Fruit fly (Drosophila melanogaster) whole organism, embryonic: ENCODE measurements around the gene kay.

ENCODE experiments used
- CG10979 ChIP-seq: fragments of 200-800 bp; sonication (Bioruptor generic); optimal IDR thresholded peaks from 2 replicates; lab custom pipeline; 2018; ENCODE audit warnings: missing biosample characterization, mild to moderate bottlenecking, missing genetic modification characterization, moderate library complexity
- CG11093 ChIP-seq: fragments of 200-800 bp; sonication (Bioruptor generic); IDR thresholded peaks from 3 replicates; pipeline ENCODE4 v1.3.6; 2022; ENCODE audit warnings: missing biosample characterization, missing genetic modification characterization
- CG12219 ChIP-seq: fragments of 200-800 bp; sonication (Bioruptor generic); optimal IDR thresholded peaks from 3 replicates; lab custom pipeline; 2018; ENCODE audit warnings: missing biosample characterization, mild to moderate bottlenecking, missing genetic modification characterization
- CG13287 ChIP-seq: fragments of 200-800 bp; sonication (Bioruptor generic); IDR thresholded peaks from 2 replicates; pipeline ENCODE4 v1.3.6; 2022; ENCODE audit warnings: missing biosample characterization, missing genetic modification characterization; ENCODE audit not compliant: partially characterized antibody
- CG13624 ChIP-seq: fragments of 200-800 bp; sonication (Bioruptor generic); optimal IDR thresholded peaks from 2 replicates; lab custom pipeline; 2016; ENCODE audit warnings: missing biosample characterization, missing genetic modification characterization
- CG15073 ChIP-seq: fragments of 200-800 bp; sonication (Bioruptor generic); optimal IDR thresholded peaks from 2 replicates; lab custom pipeline; 2016; ENCODE audit warnings: missing biosample characterization, missing genetic modification characterization
- CG1792 ChIP-seq: fragments of 200-800 bp; sonication (Bioruptor generic); optimal IDR thresholded peaks from 2 replicates; lab custom pipeline; 2016; ENCODE audit warnings: missing biosample characterization, missing genetic modification characterization
- CG18599 ChIP-seq: fragments of 200-800 bp; sonication (Bioruptor generic); optimal IDR thresholded peaks from 3 replicates; lab custom pipeline; 2017; ENCODE audit warnings: missing biosample characterization, missing genetic modification characterization, mild to moderate bottlenecking, moderate library complexity, missing genetic modification reagents
- CG31224 ChIP-seq: fragments of 200-800 bp; sonication (Bioruptor generic); IDR thresholded peaks from 2 replicates; pipeline ENCODE4 v1.3.6; 2022; ENCODE audit warnings: missing biosample characterization, missing genetic modification characterization
- CG31388 ChIP-seq: fragments of 200-800 bp; sonication (Bioruptor generic); optimal IDR thresholded peaks from 2 replicates; lab custom pipeline; 2016; ENCODE audit warnings: missing biosample characterization, missing genetic modification characterization
- CG3407 ChIP-seq: fragments of 200-800 bp; sonication (Bioruptor generic); optimal IDR thresholded peaks from 2 replicates; lab custom pipeline; 2018; ENCODE audit warnings: missing biosample characterization, mild to moderate bottlenecking, missing genetic modification characterization
- CG34422 ChIP-seq: fragments of 200-800 bp; sonication (Bioruptor generic); IDR thresholded peaks from 3 replicates; pipeline ENCODE4 v1.3.6; 2022; ENCODE audit warnings: missing biosample characterization, missing genetic modification characterization
- CG42726 ChIP-seq: fragments of 200-800 bp; sonication (Bioruptor generic); IDR thresholded peaks from 2 replicates; pipeline ENCODE4 v1.3.6; 2022; ENCODE audit warnings: missing biosample characterization, missing genetic modification characterization; ENCODE audit not compliant: partially characterized antibody
- CG4424 ChIP-seq: fragments of 200-800 bp; sonication (Bioruptor generic); optimal IDR thresholded peaks from 3 replicates; lab custom pipeline; 2016; ENCODE audit warnings: missing biosample characterization, missing genetic modification characterization
- CG4820 ChIP-seq: fragments of 200-800 bp; sonication (Bioruptor generic); optimal IDR thresholded peaks from 3 replicates; lab custom pipeline; 2016; ENCODE audit warnings: missing biosample characterization, missing genetic modification characterization
- CG6254 ChIP-seq: fragments of 200-800 bp; sonication (Bioruptor generic); optimal IDR thresholded peaks from 3 replicates; lab custom pipeline; 2017; ENCODE audit warnings: mild to moderate bottlenecking, missing biosample characterization, missing genetic modification reagents, missing genetic modification characterization
- CG7357 ChIP-seq: fragments of 200-800 bp; sonication (Bioruptor generic); IDR thresholded peaks from 3 replicates; pipeline ENCODE4 v1.3.6; 2022; ENCODE audit warnings: missing biosample characterization, missing genetic modification characterization
- CG7963 ChIP-seq: fragments of 200-800 bp; sonication (Bioruptor generic); IDR thresholded peaks from 3 replicates; pipeline ENCODE4 v1.3.6; 2022; ENCODE audit warnings: missing biosample characterization, missing genetic modification characterization; ENCODE audit not compliant: partially characterized antibody
- CG8290 ChIP-seq, 3 experiments: fragments of 200-800 bp; sonication (Bioruptor generic); optimal IDR thresholded peaks; 2 replicates each; lab custom pipeline; 2016 to 2019; ENCODE audit warnings: missing biosample characterization in 3 of 3, missing genetic modification characterization in 3 of 3, mild to moderate bottlenecking in 2 of 3, moderate library complexity in 1 of 3
- CG9215 ChIP-seq: fragments of 200-800 bp; sonication (Bioruptor generic); IDR thresholded peaks from 2 replicates; pipeline ENCODE4 v1.3.6; 2022; ENCODE audit warnings: missing biosample characterization, missing genetic modification characterization
- CG9817 ChIP-seq: fragments of 200-800 bp; sonication (Bioruptor generic); optimal IDR thresholded peaks from 2 replicates; lab custom pipeline; 2018; ENCODE audit warnings: missing biosample characterization, mild to moderate bottlenecking, missing genetic modification characterization, moderate library complexity
- CHES-1-like ChIP-seq: fragments of 200-800 bp; sonication (Bioruptor generic); optimal IDR thresholded peaks from 2 replicates; lab custom pipeline; 2016; ENCODE audit warnings: missing biosample characterization, missing genetic modification characterization
- Dbx ChIP-seq: fragments of 200-800 bp; sonication (Bioruptor generic); IDR thresholded peaks from 3 replicates; pipeline ENCODE4 v1.3.6; 2022; ENCODE audit warnings: missing biosample characterization, missing genetic modification characterization
- GATAe ChIP-seq: fragments of 200-800 bp; sonication (Bioruptor generic); conservative IDR thresholded peaks from 2 replicates; pipeline ENCODE4 v1.3.6; 2022; ENCODE audit warnings: missing biosample characterization, missing genetic modification characterization
- HmgZ ChIP-seq: fragments of 200-800 bp; sonication (Bioruptor generic); optimal IDR thresholded peaks from 2 replicates; lab custom pipeline; 2018; ENCODE audit warnings: missing biosample characterization, mild to moderate bottlenecking, missing genetic modification characterization
- Hmr ChIP-seq: fragments of 200-800 bp; sonication (Bioruptor generic); optimal IDR thresholded peaks from 3 replicates; lab custom pipeline; 2017; ENCODE audit warnings: mild to moderate bottlenecking, missing biosample characterization, missing genetic modification reagents, missing genetic modification characterization
- Max ChIP-seq: fragments of 200-800 bp; sonication (Bioruptor generic); optimal IDR thresholded peaks from 2 replicates; lab custom pipeline; 2016; ENCODE audit warnings: missing biosample characterization, mild to moderate bottlenecking, missing genetic modification characterization
- Med ChIP-seq: fragments of 200-800 bp; sonication (Bioruptor generic); peaks from one replicate; lab custom pipeline; 2016; ENCODE audit warnings: missing biosample characterization, missing genetic modification characterization, mild to moderate bottlenecking, inconsistent platforms, moderate library complexity
- Pdp1 ChIP-seq, 2 experiments: fragments of 200-800 bp; sonication (Bioruptor generic); optimal IDR thresholded peaks; 3 replicates each; lab custom pipeline; 2016; ENCODE audit warnings: missing biosample characterization in 2 of 2, missing genetic modification characterization in 2 of 2, mild to moderate bottlenecking in 1 of 2, moderate library complexity in 1 of 2
- Tbp ChIP-seq: fragments of >200 bp; optimal IDR thresholded peaks from 2 replicates; lab custom pipeline; 2018; ENCODE audit warnings: missing biosample characterization, missing genetic modification characterization
- bab2 ChIP-seq: fragments of 200-800 bp; sonication (Bioruptor generic); optimal IDR thresholded peaks from 2 replicates; lab custom pipeline; 2016; ENCODE audit warnings: missing biosample characterization, missing genetic modification characterization
- cwo ChIP-seq: fragments of 200-800 bp; sonication (Bioruptor generic); optimal IDR thresholded peaks from 3 replicates; lab custom pipeline; 2017; ENCODE audit warnings: missing biosample characterization, missing genetic modification characterization, mild to moderate bottlenecking, moderate library complexity, missing genetic modification reagents
- ems ChIP-seq: fragments of 200-800 bp; sonication (Bioruptor generic); optimal IDR thresholded peaks from 3 replicates; lab custom pipeline; 2016; ENCODE audit warnings: missing biosample characterization, missing genetic modification characterization
- eve ChIP-seq, 2 experiments: fragments of >200 bp; optimal IDR thresholded peaks; 2 replicates each; lab custom pipeline; 2017; ENCODE audit warnings: missing biosample characterization in 2 of 2, missing genetic modification characterization in 2 of 2
- fd64A ChIP-seq: fragments of 200-800 bp; sonication (Bioruptor generic); optimal IDR thresholded peaks from 3 replicates; lab custom pipeline; 2018; ENCODE audit warnings: missing biosample characterization, mild to moderate bottlenecking, missing genetic modification characterization
- grn ChIP-seq: fragments of 200-800 bp; sonication (Bioruptor generic); optimal IDR thresholded peaks from 3 replicates; lab custom pipeline; 2017; ENCODE audit warnings: missing biosample characterization, missing genetic modification characterization
- hbn ChIP-seq: fragments of 200-800 bp; sonication (Bioruptor generic); IDR thresholded peaks from 2 replicates; pipeline ENCODE4 v1.3.6; 2022; ENCODE audit warnings: missing biosample characterization, missing genetic modification characterization; ENCODE audit not compliant: partially characterized antibody
- ken ChIP-seq: fragments of 200-800 bp; sonication (Bioruptor generic); IDR thresholded peaks from 3 replicates; pipeline ENCODE4 v1.3.6; 2022; ENCODE audit warnings: missing biosample characterization, missing genetic modification characterization
- lab ChIP-seq: fragments of 200-800 bp; sonication (Bioruptor generic); optimal IDR thresholded peaks from 3 replicates; lab custom pipeline; 2017; ENCODE audit warnings: missing biosample characterization, missing genetic modification characterization, mild to moderate bottlenecking, moderate library complexity, missing genetic modification reagents
- lola ChIP-seq, 3 experiments: fragments of >200 bp in 2 of 3; fragments of 200-800 bp in 1 of 3; sonication (Bioruptor generic) in 1 of 3; optimal IDR thresholded peaks; 2 replicates each; lab custom pipeline; 2017 to 2019; ENCODE audit warnings: missing biosample characterization in 3 of 3, missing genetic modification characterization in 3 of 3, mild to moderate bottlenecking in 1 of 3, moderate library complexity in 1 of 3
- nmo ChIP-seq: fragments of 200-800 bp; sonication (Bioruptor generic); optimal IDR thresholded peaks from 2 replicates; lab custom pipeline; 2018; ENCODE audit warnings: missing biosample characterization, mild to moderate bottlenecking, missing genetic modification characterization, moderate library complexity
- oc ChIP-seq: fragments of 200-800 bp; sonication (Bioruptor generic); optimal IDR thresholded peaks from 2 replicates; lab custom pipeline; 2018; ENCODE audit warnings: missing biosample characterization, mild to moderate bottlenecking, missing genetic modification characterization, moderate library complexity
- odd ChIP-seq: fragments of 200-800 bp; sonication (Bioruptor generic); optimal IDR thresholded peaks from 2 replicates; lab custom pipeline; 2017; ENCODE audit warnings: missing biosample characterization, mild to moderate bottlenecking, missing genetic modification characterization
- onecut ChIP-seq: fragments of 200-800 bp; sonication (Bioruptor generic); IDR thresholded peaks from 2 replicates; pipeline ENCODE4 v1.3.6; 2022; ENCODE audit warnings: missing biosample characterization, missing genetic modification characterization
- phol ChIP-seq: fragments of 200-800 bp; sonication (Bioruptor generic); optimal IDR thresholded peaks from 3 replicates; lab custom pipeline; 2018; ENCODE audit warnings: missing biosample characterization, mild to moderate bottlenecking, missing genetic modification characterization, moderate library complexity
- ro ChIP-seq: fragments of 200-800 bp; sonication (Bioruptor generic); IDR thresholded peaks from 2 replicates; pipeline ENCODE4 v1.3.6; 2022; ENCODE audit warnings: missing biosample characterization, missing genetic modification characterization
- sens-2 ChIP-seq: fragments of 200-800 bp; sonication (Bioruptor generic); IDR thresholded peaks from 2 replicates; pipeline ENCODE4 v1.3.6; 2022; ENCODE audit warnings: missing biosample characterization, missing genetic modification characterization
- sug ChIP-seq: fragments of 200-800 bp; optimal IDR thresholded peaks from 2 replicates; lab custom pipeline; 2019; ENCODE audit warnings: missing biosample characterization, mild to moderate bottlenecking, missing genetic modification characterization, moderate library complexity
- usp ChIP-seq: fragments of >200 bp; optimal IDR thresholded peaks from 2 replicates; lab custom pipeline; 2017; ENCODE audit warnings: missing biosample characterization, missing genetic modification characterization

The kay gene

dm6 chr3R:29780402-29781029, 14.7 kb downstream of the kay start, which contains the start of gene fig:
Gene fig (minus strand): TSS chr3R:29780452.
- TF ChIP-seq nmo (GFP tag; lab: Kevin White, UChicago): no peak
- TF ChIP-seq CG34422 (GFP tag; lab: Robert Waterston, UW): no peak
- no peak for TF ChIP-seq CG10979 (tag; lab: Kevin White, UChicago)
- peak; percentile 4 for TF ChIP-seq Hmr
- no peak for TF ChIP-seq CG4820
- no peak for TF ChIP-seq Tbp
- TF ChIP-seq GATAe (GFP tag; lab: Robert Waterston, UW): 0 out of 2 replicates have a peak, but pooled peaks have one; percentile 23
- no peak for TF ChIP-seq CG7963
- no peak for TF ChIP-seq Max (GFP tag; lab: Kevin White, UChicago)
- peak; percentile 9 for TF ChIP-seq CG18599 (GFP tag; lab: Kevin White, UChicago)
- no peak for TF ChIP-seq Dbx
- no peak for TF ChIP-seq lola (GFP tag; optimal IDR thresholded peaks at IDR 0.05; lab: Kevin White, UChicago)
- TF ChIP-seq eve (GFP tag; optimal IDR thresholded peaks at IDR 0.05; lab: Kevin White, UChicago): peak in 1 of 2 experiments; percentile 19
- TF ChIP-seq CG1792 (GFP tag; lab: Kevin White, UChicago): no peak
- no peak for TF ChIP-seq CG15073
- TF ChIP-seq ro (GFP tag; lab: Robert Waterston, UW): no peak
- no peak for TF ChIP-seq CG3407 (GFP tag; lab: Kevin White, UChicago)
- no peak for TF ChIP-seq CG9215 (GFP tag; lab: Robert Waterston, UW)
- TF ChIP-seq CG42726 (GFP tag; lab: Robert Waterston, UW): no peak
- TF ChIP-seq onecut: no peak
- TF ChIP-seq lab (GFP tag; lab: Kevin White, UChicago): peak; percentile 35
- TF ChIP-seq CG6254 (GFP tag; lab: Kevin White, UChicago): no peak
- no peak for TF ChIP-seq oc
- TF ChIP-seq HmgZ (tag; lab: Kevin White, UChicago): peak; percentile 4
- no peak for TF ChIP-seq CG7357 (GFP tag; lab: Robert Waterston, UW)
- 0 out of 2 replicates have a peak, but pooled peaks have one; percentile 6 for TF ChIP-seq sens-2 (GFP tag; lab: Robert Waterston, UW)
- no peak for TF ChIP-seq usp (GFP tag; lab: Kevin White, UChicago)
- no peak for TF ChIP-seq CG8290 (GFP tag; optimal IDR thresholded peaks at IDR 0.05; lab: Kevin White, UChicago)
- TF ChIP-seq CG8290 (tag; optimal IDR thresholded peaks at IDR 0.05; lab: Kevin White, UChicago): peak in 1 of 2 experiments; percentile 19
- TF ChIP-seq ken (GFP tag; lab: Robert Waterston, UW): no peak
- no peak for TF ChIP-seq CG13287 (GFP tag; lab: Robert Waterston, UW)
- no peak for TF ChIP-seq CG11093 (GFP tag; lab: Robert Waterston, UW)
- no peak for TF ChIP-seq CG4424 (GFP tag; lab: Kevin White, UChicago)
- TF ChIP-seq Pdp1 (GFP tag; optimal IDR thresholded peaks at IDR 0.05; lab: Kevin White, UChicago): peak in 1 of 2 experiments; percentile 42
- TF ChIP-seq hbn: no peak
- no peak for TF ChIP-seq phol (tag; lab: Kevin White, UChicago)
- TF ChIP-seq fd64A: no peak
- TF ChIP-seq CG31388 (GFP tag; lab: Kevin White, UChicago): no peak
- no peak for TF ChIP-seq ems (GFP tag; lab: Kevin White, UChicago)
- no peak for TF ChIP-seq CG13624 (GFP tag; lab: Kevin White, UChicago)
- TF ChIP-seq Med (GFP tag; lab: Kevin White, UChicago): peak; percentile 13
- TF ChIP-seq sug (tag; lab: Kevin White, UChicago): peak; percentile 86
- TF ChIP-seq CG31224 (GFP tag; lab: Robert Waterston, UW): no peak
- TF ChIP-seq cwo (GFP tag; lab: Kevin White, UChicago): peak; percentile 26
- TF ChIP-seq bab2 (GFP tag; lab: Kevin White, UChicago): no peak
- no peak for TF ChIP-seq odd
- no peak for TF ChIP-seq CG9817 (tag; lab: Kevin White, UChicago)
- TF ChIP-seq CHES-1-like (GFP tag; lab: Kevin White, UChicago): no peak
- peak; percentile 86 for TF ChIP-seq grn (GFP tag; lab: Kevin White, UChicago)
- no peak for TF ChIP-seq CG12219
